Worm (Caenorhabditis elegans): ENCODE data around the gene F47G9.4.
A peak's percentile ranks its signal among the peaks of the same experiment; 100 is the strongest.

ce11 chrV:11316801-11317200 is 4.8 kb downstream of the F47G9.4 start, which contains the start of gene cutl-18:
- TF ChIP-seq pha-4 (GFP tag; IDR thresholded peaks at IDR 0.05) (no peak), pha-4 (tag; optimal IDR thresholded peaks at IDR 0.05) (no peak), nhr-11 (tag; optimal IDR thresholded peaks at IDR 0.05) (no peak), nhr-76 (tag; optimal IDR thresholded peaks at IDR 0.05) (no peak), aha-1 (tag) (peak; percentile 13), lsy-2 (tag; optimal IDR thresholded peaks at IDR 0.05) (no peak), unc-62 (GFP tag; optimal IDR thresholded peaks at IDR 0.05 in 1 of 2) (no peak), unc-62 (tag; optimal IDR thresholded peaks at IDR 0.05) (no peak), ztf-11 (tag; optimal IDR thresholded peaks at IDR 0.05) (no peak), snpc-4 (tag; optimal IDR thresholded peaks at IDR 0.05) (no peak), lir-3 (tag; optimal IDR thresholded peaks at IDR 0.05) (no peak), fkh-10 (GFP tag; optimal IDR thresholded peaks at IDR 0.05) (no peak), unc-130 (GFP tag; optimal IDR thresholded peaks at IDR 0.05) (no peak)

Data from whole organism, L4 larva.